Worm (Caenorhabditis elegans) whole organism, young adult: ENCODE measurements around the gene phat-7.

Experiments used
- D2030.7 ChIP-seq: fragments of 200-800 bp; sonication (Bioruptor generic); IDR thresholded peaks from 2 replicates; pipeline ENCODE4 v1.3.6; 2022; ENCODE audit warnings: missing genetic modification reagents, missing genetic modification characterization, missing compliant biosample characterization
- F33H1.4 ChIP-seq: fragments of 200-800 bp; sonication (Bioruptor generic); IDR thresholded peaks from 2 replicates; pipeline ENCODE4 v1.3.6; 2022; ENCODE audit warnings: missing genetic modification reagents, missing genetic modification characterization, missing compliant biosample characterization
- F37B4.10 ChIP-seq: fragments of 200-800 bp; sonication (Bioruptor generic); IDR thresholded peaks from 2 replicates; pipeline ENCODE4 v1.3.6; 2022; ENCODE audit warnings: missing genetic modification characterization, missing compliant biosample characterization
- F55B11.4 ChIP-seq: sonication (generic microtip); optimal IDR thresholded peaks from 2 replicates; lab custom pipeline; 2016; ENCODE audit warnings: missing compliant biosample characterization, missing genetic modification characterization, borderline replicate concordance; ENCODE audit not compliant: insufficient read depth
- F57C9.4 ChIP-seq: sonication (generic microtip); optimal IDR thresholded peaks from 2 replicates; lab custom pipeline; 2017; ENCODE audit warnings: mild to moderate bottlenecking, missing genetic modification characterization, missing compliant biosample characterization
- T07F8.4 ChIP-seq: sonication (generic microtip); optimal IDR thresholded peaks from 2 replicates; lab custom pipeline; 2016; ENCODE audit warnings: mild to moderate bottlenecking, missing genetic modification characterization, moderate library complexity, missing compliant biosample characterization
- Y53F4B.3 ChIP-seq: fragments of 200-800 bp; sonication (Bioruptor generic); IDR thresholded peaks from 2 replicates; pipeline ENCODE4 v1.3.6; 2022; ENCODE audit warnings: missing genetic modification reagents, missing genetic modification characterization, missing compliant biosample characterization
- Y53G8AR.9 ChIP-seq: fragments of 200-800 bp; sonication (Bioruptor generic); conservative IDR thresholded peaks from 2 replicates; pipeline ENCODE4 v1.3.6; 2022; ENCODE audit warnings: missing genetic modification reagents, missing genetic modification characterization, missing compliant biosample characterization
- ama-1 ChIP-seq, 3 experiments: fragments of 150-350 bp in 1 of 3; sonication (generic microtip) in 2 of 3; optimal IDR thresholded peaks; 2 replicates each; lab custom pipeline; 2014 to 2018; ENCODE audit warnings: missing biosample characterization in 2 of 3, missing genetic modification characterization in 2 of 3, missing genetic modification reagents in 2 of 3
- aptf-2 ChIP-seq: fragments of 200-800 bp; sonication (Bioruptor generic); conservative IDR thresholded peaks from 2 replicates; pipeline ENCODE4 v1.3.6; 2022; ENCODE audit warnings: missing genetic modification reagents, missing genetic modification characterization, missing compliant biosample characterization
- attf-5 ChIP-seq: fragments of 200-800 bp; sonication (Bioruptor generic); optimal IDR thresholded peaks from 2 replicates; lab custom pipeline; 2018; ENCODE audit warnings: mild to moderate bottlenecking, missing genetic modification characterization, missing compliant biosample characterization
- cebp-1 ChIP-seq, 2 experiments: fragments of 200-800 bp in 1 of 2; sonication (Bioruptor generic) in 1 of 2; sonication (generic microtip) in 1 of 2; IDR thresholded peaks in 1 of 2; optimal IDR thresholded peaks in 1 of 2; 2 replicates each; pipeline versions ENCODE4 v1.3.6 to Lab custom; 2017 to 2022; ENCODE audit warnings: missing compliant biosample characterization in 2 of 2, missing genetic modification characterization in 2 of 2, mild to moderate bottlenecking in 1 of 2, missing genetic modification reagents in 1 of 2, moderate library complexity in 1 of 2
- cebp-2 ChIP-seq: fragments of 200-800 bp; sonication (Bioruptor generic); IDR thresholded peaks from 2 replicates; pipeline ENCODE4 v1.3.6; 2022; ENCODE audit warnings: missing genetic modification characterization, missing compliant biosample characterization
- ceh-100 ChIP-seq: fragments of 200-800 bp; sonication (Bioruptor generic); IDR thresholded peaks from 2 replicates; pipeline ENCODE4 v1.3.6; 2022; ENCODE audit warnings: missing genetic modification reagents, missing genetic modification characterization, missing compliant biosample characterization
- ceh-58 ChIP-seq: fragments of 200-800 bp; sonication (Bioruptor generic); IDR thresholded peaks from 2 replicates; pipeline ENCODE4 v1.3.6; 2022; ENCODE audit warnings: missing genetic modification characterization, missing compliant biosample characterization
- dox-1 ChIP-seq: fragments of 200-800 bp; sonication (Bioruptor generic); IDR thresholded peaks from 2 replicates; pipeline ENCODE4 v1.3.6; 2022; ENCODE audit warnings: missing genetic modification reagents, missing genetic modification characterization, missing compliant biosample characterization
- dpl-1 ChIP-seq: fragments of 150-350 bp; optimal IDR thresholded peaks from 2 replicates; lab custom pipeline; 2014; ENCODE audit warnings: missing biosample characterization, missing genetic modification reagents, missing genetic modification characterization
- egrh-3 ChIP-seq: fragments of 200-800 bp; sonication (Bioruptor generic); IDR thresholded peaks from 2 replicates; pipeline ENCODE4 v1.3.6; 2022; ENCODE audit warnings: missing genetic modification reagents, missing genetic modification characterization, missing compliant biosample characterization
- ekl-4 ChIP-seq: fragments of 200-800 bp; sonication (Bioruptor generic); IDR thresholded peaks from 2 replicates; pipeline ENCODE4 v1.3.6; 2022; ENCODE audit warnings: missing genetic modification reagents, missing genetic modification characterization, missing compliant biosample characterization
- hlh-12 ChIP-seq: sonication (generic microtip); optimal IDR thresholded peaks from 2 replicates; lab custom pipeline; 2016; ENCODE audit warnings: missing genetic modification characterization, missing compliant biosample characterization
- hmg-20 ChIP-seq: fragments of 200-800 bp; sonication (Bioruptor generic); IDR thresholded peaks from 2 replicates; pipeline ENCODE4 v1.3.6; 2022; ENCODE audit warnings: missing genetic modification reagents, missing genetic modification characterization, missing compliant biosample characterization
- let-607 ChIP-seq, 2 experiments: fragments of 200-800 bp in 1 of 2; sonication (Bioruptor generic) in 1 of 2; sonication (generic microtip) in 1 of 2; optimal IDR thresholded peaks; 2 replicates each; lab custom pipeline; 2016 to 2018; ENCODE audit warnings: mild to moderate bottlenecking in 2 of 2, missing compliant biosample characterization in 2 of 2, missing genetic modification characterization in 2 of 2, moderate library complexity in 2 of 2, missing genotype in 1 of 2
- lin-26 ChIP-seq: fragments of 200-800 bp; sonication (Bioruptor generic); IDR thresholded peaks from 2 replicates; pipeline ENCODE4 v1.3.6; 2022; ENCODE audit warnings: missing genetic modification reagents, missing genetic modification characterization, missing compliant biosample characterization
- lin-54 ChIP-seq: fragments of 200-800 bp; sonication (Bioruptor generic); optimal IDR thresholded peaks from 2 replicates; lab custom pipeline; 2018; ENCODE audit warnings: mild to moderate bottlenecking, missing genetic modification characterization, missing compliant biosample characterization
- madf-3 ChIP-seq: fragments of 200-800 bp; sonication (Bioruptor generic); IDR thresholded peaks from 2 replicates; pipeline ENCODE4 v1.3.6; 2022; ENCODE audit warnings: missing genetic modification reagents, missing genetic modification characterization, missing compliant biosample characterization
- mel-28 ChIP-seq: sonication (generic microtip); optimal IDR thresholded peaks from 2 replicates; lab custom pipeline; 2016; ENCODE audit warnings: borderline replicate concordance, mild to moderate bottlenecking, missing genetic modification characterization, missing compliant biosample characterization
- mes-4 ChIP-seq: sonication (generic microtip); optimal IDR thresholded peaks from 2 replicates; lab custom pipeline; 2016; ENCODE audit warnings: missing genotype, missing genetic modification characterization, missing compliant biosample characterization
- mxl-1 ChIP-seq: sonication (generic microtip); optimal IDR thresholded peaks from 2 replicates; lab custom pipeline; 2016; ENCODE audit warnings: missing genetic modification characterization, missing compliant biosample characterization
- nhr-27 ChIP-seq: fragments of 200-800 bp; sonication (Bioruptor generic); optimal IDR thresholded peaks from 2 replicates; lab custom pipeline; 2018; ENCODE audit warnings: mild to moderate bottlenecking, missing genetic modification characterization, moderate library complexity, missing compliant biosample characterization
- nhr-80 ChIP-seq: sonication (generic microtip); optimal IDR thresholded peaks from 2 replicates; lab custom pipeline; 2016; ENCODE audit warnings: missing genetic modification characterization, missing compliant biosample characterization
- pbrm-1 ChIP-seq: fragments of 200-800 bp; sonication (Bioruptor generic); IDR thresholded peaks from 2 replicates; pipeline ENCODE4 v1.3.6; 2022; ENCODE audit warnings: missing genetic modification reagents, missing genetic modification characterization, missing compliant biosample characterization
- repo-1 ChIP-seq: sonication (generic microtip); optimal IDR thresholded peaks from 2 replicates; lab custom pipeline; 2017; ENCODE audit warnings: mild to moderate bottlenecking, missing genetic modification characterization, missing compliant biosample characterization
- rpc-1 ChIP-seq, 2 experiments: fragments of 150-350 bp in 1 of 2; sonication (generic microtip) in 1 of 2; optimal IDR thresholded peaks; 2 replicates each; lab custom pipeline; 2014 to 2018; ENCODE audit warnings: missing biosample characterization in 1 of 2, missing genetic modification characterization in 1 of 2, missing genetic modification reagents in 1 of 2, missing genotype in 1 of 2
- snpc-1.3 ChIP-seq: sonication (generic microtip); optimal IDR thresholded peaks from 2 replicates; lab custom pipeline; 2017; ENCODE audit warnings: missing genetic modification characterization, mild to moderate bottlenecking, missing compliant biosample characterization, antibody characterized with exemption, moderate library complexity, missing genotype, missing genetic modification reagents; ENCODE audit not compliant: insufficient read depth
- snpc-3.4 ChIP-seq: sonication (generic microtip); optimal IDR thresholded peaks from 2 replicates; lab custom pipeline; 2017; ENCODE audit warnings: missing genetic modification characterization, mild to moderate bottlenecking, missing compliant biosample characterization, antibody characterized with exemption, moderate library complexity, missing genotype, missing genetic modification reagents
- somi-1 ChIP-seq: fragments of 200-800 bp; sonication (Bioruptor generic); optimal IDR thresholded peaks from 2 replicates; lab custom pipeline; 2018; ENCODE audit warnings: mild to moderate bottlenecking, missing genetic modification characterization, missing compliant biosample characterization
- tbx-9 ChIP-seq: sonication (generic microtip); optimal IDR thresholded peaks from 2 replicates; lab custom pipeline; 2016; ENCODE audit warnings: borderline replicate concordance, missing genetic modification characterization, inconsistent platforms, missing compliant biosample characterization
- unc-62 ChIP-seq: fragments of 150-350 bp; optimal IDR thresholded peaks from 2 replicates; lab custom pipeline; 2014; ENCODE audit warnings: missing biosample characterization, missing genetic modification reagents, missing genetic modification characterization
- zim-3 ChIP-seq: sonication (generic microtip); optimal IDR thresholded peaks from 2 replicates; lab custom pipeline; 2017; ENCODE audit warnings: mild to moderate bottlenecking, missing genetic modification characterization, moderate library complexity, missing compliant biosample characterization
- ztf-25 ChIP-seq: fragments of 200-800 bp; sonication (Bioruptor generic); IDR thresholded peaks from 2 replicates; pipeline ENCODE4 v1.3.6; 2022; ENCODE audit warnings: missing genetic modification reagents, missing genetic modification characterization, missing compliant biosample characterization
- ztf-26 ChIP-seq: sonication (generic microtip); optimal IDR thresholded peaks from 2 replicates; lab custom pipeline; 2017; ENCODE audit warnings: missing genetic modification characterization, missing compliant biosample characterization
- ztf-3 ChIP-seq: fragments of 200-800 bp; sonication (Bioruptor generic); optimal IDR thresholded peaks from 2 replicates; lab custom pipeline; 2018; ENCODE audit warnings: mild to moderate bottlenecking, missing genetic modification characterization, missing compliant biosample characterization
- ztf-6 ChIP-seq: fragments of 200-800 bp; sonication (Bioruptor generic); IDR thresholded peaks from 2 replicates; pipeline ENCODE4 v1.3.6; 2022; ENCODE audit warnings: missing genetic modification reagents, missing genetic modification characterization, missing compliant biosample characterization

phat-7 gene

ce11 chrV:4038110-4038509 is 8.1 kb upstream of the phat-7 start, which contains the start of gene C49G7.12:
Gene C49G7.12 (plus strand): TSS chrV:4038410.
- TF ChIP-seq D2030.7: no peak
- no peak for TF ChIP-seq zim-3 (tag; lab: Kevin White, UChicago)
- TF ChIP-seq hlh-12 (tag; lab: Kevin White, UChicago): no peak
- no peak for TF ChIP-seq pbrm-1 (GFP tag; lab: Robert Waterston, UW)
- TF ChIP-seq egrh-3 (GFP tag; lab: Robert Waterston, UW): no peak
- no peak for TF ChIP-seq ekl-4 (GFP tag; lab: Robert Waterston, UW)
- TF ChIP-seq somi-1 (GFP tag; lab: Kevin White, UChicago): no peak
- TF ChIP-seq ztf-6 (GFP tag; lab: Robert Waterston, UW): no peak
- TF ChIP-seq ztf-3: no peak
- TF ChIP-seq tbx-9 (tag; lab: Kevin White, UChicago): no peak
- TF ChIP-seq F37B4.10 (GFP tag; lab: Robert Waterston, UW): no peak
- no peak for TF ChIP-seq Y53F4B.3
- no peak for TF ChIP-seq snpc-3.4 (tag; lab: Kevin White, UChicago)
- TF ChIP-seq let-607 (tag; optimal IDR thresholded peaks at IDR 0.05; lab: Kevin White, UChicago): no peak
- no peak for TF ChIP-seq nhr-80 (tag; lab: Kevin White, UChicago)
- no peak for TF ChIP-seq F57C9.4 (tag; lab: Kevin White, UChicago)
- no peak for TF ChIP-seq mel-28

- no peak for TF ChIP-seq ztf-26 (tag; lab: Kevin White, UChicago)
- TF ChIP-seq cebp-1 (GFP tag; IDR thresholded peaks at IDR 0.05; lab: Robert Waterston, UW): no peak
- TF ChIP-seq cebp-1 (tag; optimal IDR thresholded peaks at IDR 0.05; lab: Kevin White, UChicago): peak; percentile 91
These were observed 7.7 kb upstream of the phat-7 start for ce11 chrV:4038557-4038956.

- TF ChIP-seq rpc-1 (optimal IDR thresholded peaks at IDR 0.05; lab: Kevin White, UChicago) (no peak), rpc-1 (tag; optimal IDR thresholded peaks at IDR 0.05; lab: Kevin White, UChicago) (no peak), F33H1.4 (GFP tag; lab: Robert Waterston, UW) (no peak), aptf-2 (GFP tag; lab: Robert Waterston, UW) (no peak), unc-62 (GFP tag; lab: Kevin White, UChicago) (peak; percentile 51), ama-1 (optimal IDR thresholded peaks at IDR 0.05; lab: Kevin White, UChicago) (no peak), ama-1 (GFP tag; optimal IDR thresholded peaks at IDR 0.05; lab: Kevin White, UChicago) (no peak), hmg-20 (no peak), madf-3 (GFP tag; lab: Robert Waterston, UW) (no peak), Y53G8AR.9 (no peak), cebp-1 (GFP tag; IDR thresholded peaks at IDR 0.05; lab: Robert Waterston, UW) (peak; percentile 98), cebp-1 (tag; optimal IDR thresholded peaks at IDR 0.05; lab: Kevin White, UChicago) (peak; percentile 100), dox-1 (GFP tag; lab: Robert Waterston, UW) (no peak), mxl-1 (tag; lab: Kevin White, UChicago) (no peak), T07F8.4 (tag; lab: Kevin White, UChicago) (no peak), ztf-26 (tag; lab: Kevin White, UChicago) (no peak), cebp-2 (GFP tag; lab: Robert Waterston, UW) (peak; percentile 85; the same call in 1 of the 2 replicates), ztf-25 (no peak), lin-26 (GFP tag; lab: Robert Waterston, UW) (no peak), lin-54 (no peak), attf-5 (peak; percentile 35), snpc-3.4 (tag; lab: Kevin White, UChicago) (no peak), pbrm-1 (GFP tag; lab: Robert Waterston, UW) (no peak), nhr-80 (tag; lab: Kevin White, UChicago) (peak; percentile 30), F55B11.4 (no peak), snpc-1.3 (tag; lab: Kevin White, UChicago) (no peak), mes-4 (tag; lab: Kevin White, UChicago) (no peak), dpl-1 (GFP tag; lab: Kevin White, UChicago) (no peak), nhr-27 (tag; lab: Kevin White, UChicago) (no peak), ceh-100 (GFP tag; lab: Robert Waterston, UW) (no peak), repo-1 (no peak), ceh-58 (GFP tag; lab: Robert Waterston, UW) (no peak)
- TF ChIP-seq, all 124 proteins: peak for 5
These were observed 4.3 kb upstream of the phat-7 start, which contains the start of the genes C49G7.10 and irg-2 for ce11 chrV:4041853-4042424. Gene C49G7.10 (minus strand): TSS chrV:4042021. Gene irg-2 (plus strand): TSS chrV:4042181.
